Worm (Caenorhabditis elegans) whole organism, L4/young adult: Measurements from ENCODE around the gene K04F1.8.
"Not testable (repeated sequence)": the region's sequence is repeated elsewhere in the genome, so short reads cannot be mapped to it uniquely, and the experiment has no call there.

Experiments
- W03F9.2 ChIP-seq: fragments of 150-350 bp; optimal IDR thresholded peaks from 2 replicates; lab custom pipeline; 2014; ENCODE audit warnings: missing biosample characterization, missing genetic modification characterization
- dao-5 ChIP-seq: sonication (generic microtip); optimal IDR thresholded peaks from 2 replicates; lab custom pipeline; 2016; ENCODE audit warnings: missing genotype, missing genetic modification characterization, moderate library complexity, missing compliant biosample characterization
- him-1 ChIP-seq: sonication (generic microtip); optimal IDR thresholded peaks from 2 replicates; lab custom pipeline; 2016; ENCODE audit warnings: missing genotype, missing genetic modification reagents, missing genetic modification characterization, missing compliant biosample characterization

The K04F1.8 gene

DNA sequence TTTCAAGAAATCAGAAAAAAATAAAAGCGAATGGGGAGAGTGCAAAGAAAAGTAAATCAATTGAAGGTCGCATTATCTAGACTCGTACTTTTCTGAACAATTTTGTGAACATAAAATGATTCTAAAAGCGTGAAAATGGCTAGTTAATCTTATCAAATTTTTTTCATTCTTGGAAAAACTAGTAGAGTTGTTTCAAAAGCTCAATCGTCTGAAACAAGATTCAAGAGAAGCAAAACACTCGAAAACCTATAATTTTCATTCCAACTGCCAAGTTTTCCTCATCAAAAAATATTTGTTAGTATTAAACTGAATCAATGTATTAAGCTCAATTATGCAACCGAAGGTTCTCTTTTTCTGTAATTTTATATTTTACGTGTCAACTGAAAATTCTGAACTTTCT is 19.0 kb upstream of the K04F1.8 start, which contains the start of gene irld-45:
Gene irld-45, plus strand, starts transcription at position 301 of the 400 bp plus-strand sequence.
- no peak for TF ChIP-seq W03F9.2 (tag; lab: Kevin White, UChicago)
- TF ChIP-seq him-1 (tag; lab: Kevin White, UChicago), result no peak
- TF ChIP-seq dao-5 (tag; lab: Kevin White, UChicago), result no peak

- TF ChIP-seq dao-5 (tag; lab: Kevin White, UChicago) (no peak), him-1 (tag; lab: Kevin White, UChicago) (no peak), W03F9.2 (tag; lab: Kevin White, UChicago) (no peak)
Measured at ce11 chrV:1651045-1651444, 16.0 kb upstream of the K04F1.8 start, which contains the start of gene irld-44. Gene irld-44, plus strand, starts transcription at chrV:1651345.

DNA sequence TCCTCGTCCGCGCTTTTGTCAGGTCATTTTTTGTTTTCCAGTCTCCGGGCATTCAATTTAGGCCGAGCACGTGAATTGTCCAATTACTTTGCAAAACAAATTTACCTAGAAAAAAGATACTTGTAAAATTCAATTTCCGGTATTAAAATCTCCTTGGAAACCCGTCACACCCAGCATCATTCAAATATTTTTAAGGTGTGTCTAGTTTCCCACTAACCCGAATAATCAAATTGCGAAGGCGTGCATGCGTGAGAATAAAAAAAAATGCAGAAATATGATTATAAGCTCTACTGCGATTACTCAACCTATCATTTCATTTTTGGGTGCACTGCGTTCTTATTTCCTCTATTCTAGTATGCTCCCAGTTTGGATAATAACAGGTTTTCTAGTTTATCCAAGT is 12.2 kb upstream of the K04F1.8 start, which contains the start of gene irld-11:
Gene irld-11, plus strand, starts transcription at position 301 of the 400 bp plus-strand sequence.
- TF ChIP-seq him-1 (tag; lab: Kevin White, UChicago), result no peak
- TF ChIP-seq dao-5 (tag; lab: Kevin White, UChicago), result no peak
- TF ChIP-seq W03F9.2 (tag; lab: Kevin White, UChicago), result no peak

- TF ChIP-seq him-1 (tag; lab: Kevin White, UChicago) (no peak), W03F9.2 (tag; lab: Kevin White, UChicago) (no peak), dao-5 (tag; lab: Kevin White, UChicago) (no peak)
Measured at ce11 chrV:1662270-1662669, 4.7 kb upstream of the K04F1.8 start, which contains the start of gene irld-40. Gene irld-40, plus strand, starts transcription at chrV:1662570.

- no peak for TF ChIP-seq him-1 (tag; lab: Kevin White, UChicago)
- TF ChIP-seq W03F9.2 (tag; lab: Kevin White, UChicago), result no peak
- TF ChIP-seq dao-5 (tag; lab: Kevin White, UChicago), result no peak
Measured at ce11 chrV:1664921-1665320, 2.1 kb upstream of the K04F1.8 start, which contains the start of gene K04F1.9. Gene K04F1.9, plus strand, starts transcription at chrV:1665221.

ce11 chrV:1668216-1668615 is 1.2 kb downstream of the K04F1.8 start, which contains the start of gene irld-42:
Gene irld-42, plus strand, starts transcription at chrV:1668516.
- TF ChIP-seq him-1 (tag; lab: Kevin White, UChicago), result no peak
- no peak for TF ChIP-seq dao-5 (tag; lab: Kevin White, UChicago)
- no peak for TF ChIP-seq W03F9.2 (tag; lab: Kevin White, UChicago)

DNA sequence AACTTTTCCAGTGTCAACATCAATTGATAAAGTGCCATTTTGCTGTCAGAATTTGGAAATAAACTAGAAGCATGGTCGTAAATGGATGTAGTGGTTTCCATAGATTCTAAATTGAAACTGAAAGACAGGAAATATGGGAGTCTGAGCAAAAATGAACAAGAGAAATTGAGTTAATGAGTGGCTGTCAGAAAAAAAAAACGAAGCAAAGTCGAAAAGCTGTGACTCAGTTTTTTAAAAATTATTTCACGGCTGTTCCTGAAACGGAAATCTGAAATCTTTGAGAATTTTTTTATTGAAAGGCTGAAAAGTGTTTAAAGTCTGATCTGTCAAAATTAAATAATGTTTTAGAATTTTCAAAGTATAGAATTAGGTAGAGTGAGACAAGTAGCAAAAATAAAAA is 11.2 kb downstream of the K04F1.8 start, which contains the start of gene srw-98:
Gene srw-98, minus strand, starts transcription at position 101 of the 400 bp plus-strand sequence.
- TF ChIP-seq W03F9.2 (tag; lab: Kevin White, UChicago) (no peak), him-1 (tag; lab: Kevin White, UChicago) (no peak), dao-5 (tag; lab: Kevin White, UChicago) (no peak)

DNA sequence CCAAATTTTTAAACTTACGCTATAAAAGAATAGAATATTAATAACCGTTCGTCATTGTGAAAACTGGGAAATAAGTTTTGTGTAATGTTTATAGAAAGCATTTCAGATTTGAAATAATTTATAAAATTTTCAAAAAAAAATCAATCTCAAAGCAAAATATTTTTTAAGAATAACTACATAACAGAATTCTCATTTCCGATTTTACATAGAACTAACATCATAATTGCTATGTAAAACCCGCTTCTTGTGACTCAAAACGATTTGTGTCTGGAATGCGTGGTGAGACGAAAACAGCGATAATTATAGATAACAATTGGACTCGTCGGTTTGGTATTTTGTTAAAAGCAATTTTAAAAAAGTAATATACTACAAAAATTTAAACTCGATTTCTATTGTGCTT is 13.8 kb downstream of the K04F1.8 start, which contains the start of gene srw-91:
Gene srw-91, minus strand, starts transcription at position 101 of the 400 bp plus-strand sequence.
- no peak for TF ChIP-seq dao-5 (tag; lab: Kevin White, UChicago)
- no peak for TF ChIP-seq W03F9.2 (tag; lab: Kevin White, UChicago)
- no peak for TF ChIP-seq him-1 (tag; lab: Kevin White, UChicago)

ce11 chrV:1682279-1682678 is 15.3 kb downstream of the K04F1.8 start, which contains the start of gene srh-3:
Gene srh-3, plus strand, starts transcription at chrV:1682579.
- TF ChIP-seq him-1 (tag; lab: Kevin White, UChicago) (no peak), dao-5 (tag; lab: Kevin White, UChicago) (no peak), W03F9.2 (tag; lab: Kevin White, UChicago) (no peak)

ce11 chrV:1685328-1685727 is 18.3 kb downstream of the K04F1.8 start, which contains the start of gene srh-5:
Gene srh-5, plus strand, starts transcription at chrV:1685628.
- TF ChIP-seq W03F9.2 (tag; lab: Kevin White, UChicago), result no peak
- no peak for TF ChIP-seq him-1 (tag; lab: Kevin White, UChicago)
- TF ChIP-seq dao-5 (tag; lab: Kevin White, UChicago), result no peak

ce11 chrV:1692494-1692893 is 25.5 kb downstream of the K04F1.8 start, which contains the start of gene Y46H3C.5:
Gene Y46H3C.5, minus strand, starts transcription at chrV:1692495.
- not testable (repeated sequence) for TF ChIP-seq W03F9.2, dao-5, him-1 (tag; lab: Kevin White, UChicago)

- not testable (repeated sequence) for TF ChIP-seq W03F9.2, dao-5, him-1 (tag; lab: Kevin White, UChicago)
Measured at ce11 chrV:1693876-1694275, 26.9 kb downstream of the K04F1.8 start, which contains the start of gene Y46H3C.7. Gene Y46H3C.7, minus strand, starts transcription at chrV:1694022.

DNA sequence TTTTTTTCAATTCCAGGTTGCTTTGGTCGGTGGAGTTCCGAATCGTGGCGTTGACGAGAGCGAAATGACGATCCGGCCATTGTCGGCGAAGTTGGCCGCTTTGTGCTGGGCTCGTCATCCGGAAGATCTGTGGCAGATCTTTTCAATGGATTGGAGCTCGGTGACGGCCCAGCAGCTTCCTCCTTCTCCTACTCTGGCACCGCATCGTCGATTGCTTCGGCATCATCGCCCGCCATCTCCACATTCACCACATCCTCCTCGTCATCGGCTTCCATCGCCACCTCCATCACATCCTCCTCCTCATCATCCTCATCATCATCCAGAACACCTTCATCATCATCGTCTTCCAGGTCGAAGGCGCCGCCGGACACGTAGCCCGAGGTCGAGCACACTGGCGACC is 31.4 kb downstream of the K04F1.8 start:
- no peak for TF ChIP-seq him-1 (tag; lab: Kevin White, UChicago)
- no peak for TF ChIP-seq dao-5 (tag; lab: Kevin White, UChicago)
- no peak for TF ChIP-seq W03F9.2 (tag; lab: Kevin White, UChicago)
